Worm (Caenorhabditis elegans) whole organism, L1 larva: ENCODE measurements around the gene JC8.7.

Source experiments
- C04F5.9 ChIP-seq: sonication (generic microtip); optimal IDR thresholded peaks from 2 replicates; lab custom pipeline; 2016; ENCODE audit warnings: missing genetic modification characterization, missing compliant biosample characterization
- C16A3.4 ChIP-seq: fragments of 150-350 bp; optimal IDR thresholded peaks from 2 replicates; lab custom pipeline; 2014; ENCODE audit warnings: missing biosample characterization, missing genetic modification characterization
- F16B12.6 ChIP-seq: fragments of 150-350 bp; optimal IDR thresholded peaks from 2 replicates; lab custom pipeline; 2014; ENCODE audit warnings: missing biosample characterization, missing genetic modification characterization
- Y116A8C.19 ChIP-seq: sonication (generic microtip); optimal IDR thresholded peaks from 2 replicates; lab custom pipeline; 2016; ENCODE audit warnings: missing compliant biosample characterization, missing genetic modification characterization, borderline replicate concordance
- aha-1 ChIP-seq: fragments of 150-350 bp; optimal IDR thresholded peaks from 2 replicates; lab custom pipeline; 2014; ENCODE audit warnings: missing biosample characterization, missing genetic modification characterization
- alr-1 ChIP-seq: fragments of 200-800 bp; sonication (Bioruptor generic); optimal IDR thresholded peaks from 2 replicates; lab custom pipeline; 2018; ENCODE audit warnings: borderline replicate concordance, mild to moderate bottlenecking, missing genetic modification characterization, missing compliant biosample characterization
- aly-2 ChIP-seq: fragments of 150-350 bp; optimal IDR thresholded peaks from 2 replicates; lab custom pipeline; 2014; ENCODE audit warnings: missing biosample characterization, missing genetic modification characterization
- ceh-8 ChIP-seq: fragments of 200-800 bp; sonication (Bioruptor generic); optimal IDR thresholded peaks from 2 replicates; lab custom pipeline; 2018; ENCODE audit warnings: mild to moderate bottlenecking, missing genetic modification characterization, moderate library complexity, missing compliant biosample characterization
- ceh-88 ChIP-seq: fragments of 200-800 bp; sonication (Bioruptor generic); IDR thresholded peaks from 2 replicates; pipeline ENCODE4 v1.3.6; 2022; ENCODE audit warnings: missing genetic modification characterization, missing compliant biosample characterization
- dsc-1 ChIP-seq: sonication (generic microtip); optimal IDR thresholded peaks from 2 replicates; lab custom pipeline; 2016; ENCODE audit warnings: mild to moderate bottlenecking, missing genetic modification characterization, missing compliant biosample characterization
- efl-3 ChIP-seq: fragments of 200-800 bp; sonication (Bioruptor generic); optimal IDR thresholded peaks from 2 replicates; lab custom pipeline; 2018; ENCODE audit warnings: mild to moderate bottlenecking, missing genetic modification characterization, missing compliant biosample characterization
- egl-13 ChIP-seq: sonication (generic microtip); optimal IDR thresholded peaks from 2 replicates; lab custom pipeline; 2016; ENCODE audit warnings: missing genotype, missing genetic modification reagents, missing genetic modification characterization, missing compliant biosample characterization
- egl-27 ChIP-seq, 2 experiments: fragments of 150-350 bp in 1 of 2; sonication (generic microtip); optimal IDR thresholded peaks; 3 replicates each; lab custom pipeline; 2017 to 2018; ENCODE audit warnings: missing biosample characterization in 2 of 2, missing genetic modification characterization in 2 of 2, missing genetic modification reagents in 2 of 2
- elt-2 ChIP-seq: sonication (generic microtip); optimal IDR thresholded peaks from 2 replicates; lab custom pipeline; 2016; ENCODE audit warnings: missing genetic modification characterization, mild to moderate bottlenecking, inconsistent platforms, missing compliant biosample characterization, missing genetic modification reagents
- elt-3 ChIP-seq, 6 experiments: fragments of 150-350 bp in 1 of 6; sonication (generic microtip); optimal IDR thresholded peaks; 2 replicates each; lab custom pipeline; 2017 to 2018; ENCODE audit warnings: missing biosample characterization in 6 of 6, missing genetic modification characterization in 6 of 6, inconsistent platforms in 1 of 6
- ets-5 ChIP-seq: fragments of 200-800 bp; sonication (Bioruptor generic); IDR thresholded peaks from 2 replicates; pipeline ENCODE4 v1.3.6; 2022; ENCODE audit warnings: missing genetic modification characterization, missing compliant biosample characterization
- fkh-8 ChIP-seq: sonication (generic microtip); optimal IDR thresholded peaks from 2 replicates; lab custom pipeline; 2016; ENCODE audit warnings: mild to moderate bottlenecking, missing genetic modification characterization, missing compliant biosample characterization
- fos-1 ChIP-seq: fragments of 150-350 bp; optimal IDR thresholded peaks from 2 replicates; lab custom pipeline; 2014; ENCODE audit warnings: missing biosample characterization, missing genetic modification characterization
- grh-1 ChIP-seq: fragments of 200-800 bp; sonication (Bioruptor generic); IDR thresholded peaks from 2 replicates; pipeline ENCODE4 v1.3.6; 2022; ENCODE audit warnings: missing genetic modification reagents, missing genetic modification characterization, missing compliant biosample characterization
- hlh-17 ChIP-seq: fragments of 200-800 bp; sonication (Bioruptor generic); optimal IDR thresholded peaks from 2 replicates; lab custom pipeline; 2018; ENCODE audit warnings: missing genetic modification characterization, mild to moderate bottlenecking, missing compliant biosample characterization, moderate library complexity, borderline replicate concordance
- hpl-2 ChIP-seq: fragments of 150-350 bp; optimal IDR thresholded peaks from 2 replicates; lab custom pipeline; 2014; ENCODE audit warnings: missing biosample characterization, missing genetic modification reagents, missing genetic modification characterization
- lin-14 ChIP-seq: fragments of 200-800 bp; sonication (Bioruptor generic); optimal IDR thresholded peaks from 2 replicates; lab custom pipeline; 2018; ENCODE audit warnings: mild to moderate bottlenecking, missing genetic modification characterization, moderate library complexity, missing compliant biosample characterization
- lin-15B ChIP-seq: fragments of 150-350 bp; sonication (generic microtip); optimal IDR thresholded peaks from 3 replicates; lab custom pipeline; 2014; ENCODE audit warnings: missing biosample characterization, missing genetic modification characterization
- lin-39 ChIP-seq: fragments of 150-350 bp; optimal IDR thresholded peaks from 2 replicates; lab custom pipeline; 2014; ENCODE audit warnings: missing biosample characterization, missing genetic modification reagents, missing genetic modification characterization
- lsy-2 ChIP-seq, 2 experiments: fragments of 150-350 bp; optimal IDR thresholded peaks; 2 replicates each; lab custom pipeline; 2014; ENCODE audit warnings: missing biosample characterization in 2 of 2, missing genetic modification characterization in 2 of 2
- mab-9 ChIP-seq: fragments of 200-800 bp; sonication (Bioruptor generic); IDR thresholded peaks from 2 replicates; pipeline ENCODE4 v1.3.6; 2022; ENCODE audit warnings: missing genetic modification reagents, missing genetic modification characterization, missing compliant biosample characterization
- mef-2 ChIP-seq: fragments of 150-350 bp; optimal IDR thresholded peaks from 2 replicates; lab custom pipeline; 2014; ENCODE audit warnings: missing biosample characterization, missing genetic modification characterization
- mep-1 ChIP-seq: fragments of 150-350 bp; optimal IDR thresholded peaks from 2 replicates; lab custom pipeline; 2014; ENCODE audit warnings: missing biosample characterization, missing genetic modification characterization
- nhr-11 ChIP-seq: fragments of 150-350 bp; optimal IDR thresholded peaks from 2 replicates; lab custom pipeline; 2014; ENCODE audit warnings: missing biosample characterization, missing genetic modification characterization
- nhr-19 ChIP-seq: fragments of 200-800 bp; sonication (Bioruptor generic); conservative IDR thresholded peaks from 2 replicates; pipeline ENCODE4 v1.3.6; 2022; ENCODE audit warnings: missing genetic modification characterization, missing compliant biosample characterization
- nhr-20 ChIP-seq: sonication (generic microtip); optimal IDR thresholded peaks from 2 replicates; lab custom pipeline; 2016; ENCODE audit warnings: mild to moderate bottlenecking, missing genetic modification characterization, missing compliant biosample characterization
- nhr-28 ChIP-seq: fragments of 150-350 bp; optimal IDR thresholded peaks from 2 replicates; lab custom pipeline; 2014; ENCODE audit warnings: missing biosample characterization, missing genetic modification characterization
- nhr-71 ChIP-seq: sonication (generic microtip); optimal IDR thresholded peaks from 2 replicates; lab custom pipeline; 2016; ENCODE audit warnings: mild to moderate bottlenecking, missing genetic modification characterization, moderate library complexity, missing compliant biosample characterization
- nhr-76 ChIP-seq: sonication (generic microtip); optimal IDR thresholded peaks from 2 replicates; lab custom pipeline; 2017; ENCODE audit warnings: missing biosample characterization, missing genetic modification characterization
- nhr-77 ChIP-seq: fragments of 150-350 bp; optimal IDR thresholded peaks from 2 replicates; lab custom pipeline; 2014; ENCODE audit warnings: missing biosample characterization, missing genetic modification characterization
- nhr-85 ChIP-seq: sonication (generic microtip); peaks from one replicate; lab custom pipeline; 2016; ENCODE audit warnings: missing genetic modification characterization, inconsistent platforms, missing compliant biosample characterization
- pax-3 ChIP-seq: fragments of 200-800 bp; sonication (Bioruptor generic); optimal IDR thresholded peaks from 2 replicates; lab custom pipeline; 2018; ENCODE audit warnings: mild to moderate bottlenecking, missing genetic modification characterization, moderate library complexity, missing compliant biosample characterization
- pqm-1 ChIP-seq: sonication (generic microtip); optimal IDR thresholded peaks from 3 replicates; lab custom pipeline; 2017; ENCODE audit warnings: missing biosample characterization, missing genetic modification characterization
- rnt-1 ChIP-seq: sonication (generic microtip); optimal IDR thresholded peaks from 2 replicates; lab custom pipeline; 2016; ENCODE audit warnings: mild to moderate bottlenecking, missing genetic modification characterization, moderate library complexity, missing compliant biosample characterization
- snpc-4 ChIP-seq: fragments of 150-350 bp; optimal IDR thresholded peaks from 2 replicates; lab custom pipeline; 2014; ENCODE audit warnings: missing biosample characterization, missing genetic modification characterization
- snu-23 ChIP-seq: sonication (generic microtip); optimal IDR thresholded peaks from 2 replicates; lab custom pipeline; 2016; ENCODE audit warnings: missing genetic modification characterization, missing compliant biosample characterization
- sox-4 ChIP-seq: sonication (generic microtip); optimal IDR thresholded peaks from 2 replicates; lab custom pipeline; 2016; ENCODE audit warnings: missing genetic modification characterization, missing compliant biosample characterization
- sptf-1 ChIP-seq: fragments of 150-350 bp; optimal IDR thresholded peaks from 2 replicates; lab custom pipeline; 2014; ENCODE audit warnings: missing biosample characterization, missing genetic modification characterization
- swsn-7 ChIP-seq: sonication (generic microtip); optimal IDR thresholded peaks from 2 replicates; lab custom pipeline; 2016; ENCODE audit warnings: missing genetic modification characterization, missing compliant biosample characterization
- unc-130 ChIP-seq: fragments of 150-350 bp; optimal IDR thresholded peaks from 2 replicates; lab custom pipeline; 2017; ENCODE audit warnings: missing biosample characterization, missing genetic modification characterization, inconsistent platforms
- unc-30 ChIP-seq: sonication (generic microtip); optimal IDR thresholded peaks from 2 replicates; lab custom pipeline; 2017; ENCODE audit warnings: missing biosample characterization, missing genetic modification characterization
- unc-62 ChIP-seq: fragments of 150-350 bp; optimal IDR thresholded peaks from 2 replicates; lab custom pipeline; 2014; ENCODE audit warnings: missing biosample characterization, missing genetic modification reagents, missing genetic modification characterization
- unc-86 ChIP-seq: sonication (generic microtip); optimal IDR thresholded peaks from 2 replicates; lab custom pipeline; 2016; ENCODE audit warnings: missing genetic modification characterization, missing compliant biosample characterization
- unc-98 ChIP-seq: fragments of 200-800 bp; sonication (Bioruptor generic); IDR thresholded peaks from 2 replicates; pipeline ENCODE4 v1.3.6; 2022; ENCODE audit warnings: missing genetic modification characterization, missing compliant biosample characterization
- zag-1 ChIP-seq: fragments of 150-350 bp; optimal IDR thresholded peaks from 2 replicates; lab custom pipeline; 2014; ENCODE audit warnings: missing biosample characterization, missing genetic modification characterization
- zip-4 ChIP-seq: fragments of 200-800 bp; sonication (Bioruptor generic); optimal IDR thresholded peaks from 2 replicates; lab custom pipeline; 2018; ENCODE audit warnings: mild to moderate bottlenecking, missing genetic modification characterization, moderate library complexity, missing compliant biosample characterization
- ztf-4 ChIP-seq: fragments of 150-350 bp; optimal IDR thresholded peaks from 2 replicates; lab custom pipeline; 2014; ENCODE audit warnings: missing biosample characterization, missing genetic modification characterization

JC8.7 gene

ce11 chrIV:13240078-13240841, 6.8 kb upstream of the JC8.7 start, which contains the start of gene rpl-12:
TSS of gene rpl-12 (minus strand) at chrIV:13240651.
- TF ChIP-seq C16A3.4 (tag; lab: Kevin White, UChicago): peak; percentile 99
- TF ChIP-seq nhr-76: peak; percentile 74
- TF ChIP-seq ets-5 (GFP tag; lab: Robert Waterston, UW): 0 out of 2 replicates have a peak, but pooled peaks have one; percentile 78
- peak; percentile 46 for TF ChIP-seq alr-1 (tag; lab: Kevin White, UChicago)
- no peak for TF ChIP-seq unc-30 (tag; lab: Kevin White, UChicago)
- TF ChIP-seq nhr-85 (tag; lab: Kevin White, UChicago): peak; percentile 99
- TF ChIP-seq hpl-2 (GFP tag; lab: Kevin White, UChicago): peak; percentile 93
- peak; percentile 100 for TF ChIP-seq mep-1
- peak; percentile 93 for TF ChIP-seq nhr-11 (tag; lab: Kevin White, UChicago)
- TF ChIP-seq pqm-1 (tag; lab: Kevin White, UChicago): no peak
- TF ChIP-seq aly-2: peak; percentile 93
- peak; percentile 98 for TF ChIP-seq lsy-2 (tag; optimal IDR thresholded peaks at IDR 0.05; lab: Kevin White, UChicago)
- peak; percentile 99 for TF ChIP-seq lin-39 (tag; lab: Kevin White, UChicago)
- TF ChIP-seq pax-3 (tag; lab: Kevin White, UChicago): peak; percentile 98
- peak; percentile 97 for TF ChIP-seq C04F5.9 (tag; lab: Kevin White, UChicago)
- peak; percentile 91 for TF ChIP-seq unc-98 (GFP tag; lab: Robert Waterston, UW)
- peak; percentile 97 for TF ChIP-seq grh-1
- peak; percentile 99 for TF ChIP-seq dsc-1 (tag; lab: Kevin White, UChicago)
- peak; percentile 99 for TF ChIP-seq nhr-20 (tag; lab: Kevin White, UChicago)
- peak; percentile 92 for TF ChIP-seq snpc-4 (tag; lab: Kevin White, UChicago)
- peak; percentile 97 for TF ChIP-seq ceh-88 (GFP tag; lab: Robert Waterston, UW)
- TF ChIP-seq sox-4 (tag; lab: Kevin White, UChicago): peak; percentile 94
- TF ChIP-seq fkh-8: peak; percentile 100
- peak; percentile 97 for TF ChIP-seq egl-13
- peak; percentile 99 for TF ChIP-seq nhr-19 (GFP tag; lab: Robert Waterston, UW)
- TF ChIP-seq unc-62 (GFP tag; lab: Kevin White, UChicago): peak; percentile 21
- TF ChIP-seq mab-9 (GFP tag; lab: Robert Waterston, UW): peak; percentile 96
- TF ChIP-seq F16B12.6 (tag; lab: Kevin White, UChicago): peak; percentile 79
- peak; percentile 93 for TF ChIP-seq mef-2 (tag; lab: Kevin White, UChicago)
- peak; percentile 36 for TF ChIP-seq nhr-28 (tag; lab: Kevin White, UChicago)
- peak; percentile 95 for TF ChIP-seq zip-4 (GFP tag; lab: Kevin White, UChicago)
- peak; percentile 58 for TF ChIP-seq efl-3
- TF ChIP-seq elt-3 (tag; optimal IDR thresholded peaks at IDR 0.05; lab: Kevin White, UChicago): peak; percentile 86 to 99 (median 98)
- TF ChIP-seq nhr-77 (tag; lab: Kevin White, UChicago): peak; percentile 98
- TF ChIP-seq snu-23: peak; percentile 100
- peak; percentile 94 for TF ChIP-seq zag-1 (tag; lab: Kevin White, UChicago)
- TF ChIP-seq ztf-4 (tag; lab: Kevin White, UChicago): peak; percentile 98
- peak; percentile 97 for TF ChIP-seq fos-1 (tag; lab: Kevin White, UChicago)
- TF ChIP-seq unc-130 (tag; lab: Kevin White, UChicago): peak; percentile 100
- peak; percentile 25 for TF ChIP-seq Y116A8C.19 (tag; lab: Kevin White, UChicago)
- TF ChIP-seq ceh-8 (GFP tag; lab: Kevin White, UChicago): peak; percentile 98
- peak; percentile 99 for TF ChIP-seq unc-86 (tag; lab: Kevin White, UChicago)
- TF ChIP-seq aha-1 (tag; lab: Kevin White, UChicago): peak; percentile 86
- TF ChIP-seq swsn-7 (tag; lab: Kevin White, UChicago): peak; percentile 99
- peak; percentile 100 for TF ChIP-seq nhr-71 (tag; lab: Kevin White, UChicago)
- TF ChIP-seq egl-27 (tag; optimal IDR thresholded peaks at IDR 0.05; lab: Kevin White, UChicago): peak; percentile 72 to 87
- TF ChIP-seq rnt-1: peak; percentile 98
- TF ChIP-seq lin-15B (tag; lab: Kevin White, UChicago): peak; percentile 100
- peak; percentile 99 for TF ChIP-seq lin-14
- TF ChIP-seq hlh-17 (GFP tag; lab: Kevin White, UChicago): no peak
- peak; percentile 90 for TF ChIP-seq elt-2 (tag; lab: Kevin White, UChicago)
- TF ChIP-seq sptf-1 (tag; lab: Kevin White, UChicago): no peak
